Worm (Caenorhabditis elegans) whole organism, mixed stage, embryonic: ENCODE data around the gene nstp-3.

Experiments
- ceh-83 ChIP-seq: fragments of 200-800 bp; sonication (Bioruptor generic); optimal IDR thresholded peaks from 2 replicates; lab custom pipeline; 2018; ENCODE audit warnings: mild to moderate bottlenecking, missing genetic modification characterization, missing compliant biosample characterization
- ces-1 ChIP-seq: fragments of 150-350 bp; optimal IDR thresholded peaks from 2 replicates; lab custom pipeline; 2014; ENCODE audit warnings: missing biosample characterization, missing genetic modification reagents, missing genetic modification characterization
- drap-1 ChIP-seq: fragments of 200-800 bp; sonication (Bioruptor generic); optimal IDR thresholded peaks from 3 replicates; lab custom pipeline; 2018; ENCODE audit warnings: mild to moderate bottlenecking, missing genetic modification characterization, missing compliant biosample characterization
- elt-3 ChIP-seq: fragments of 150-350 bp; optimal IDR thresholded peaks from 2 replicates; lab custom pipeline; 2014; ENCODE audit warnings: missing biosample characterization, missing genetic modification characterization
- ham-2 ChIP-seq: fragments of 200-800 bp; sonication (Bioruptor generic); optimal IDR thresholded peaks from 2 replicates; lab custom pipeline; 2018; ENCODE audit warnings: mild to moderate bottlenecking, missing genetic modification characterization, missing compliant biosample characterization
- lin-32 ChIP-seq: fragments of 200-800 bp; sonication (Bioruptor generic); optimal IDR thresholded peaks from 2 replicates; lab custom pipeline; 2018; ENCODE audit warnings: mild to moderate bottlenecking, missing genetic modification characterization, missing compliant biosample characterization
- mab-5 ChIP-seq: fragments of 150-350 bp; optimal IDR thresholded peaks from 2 replicates; lab custom pipeline; 2014; ENCODE audit warnings: missing biosample characterization, missing genetic modification characterization
- snpc-4 ChIP-seq: fragments of 150-350 bp; optimal IDR thresholded peaks from 2 replicates; lab custom pipeline; 2014; ENCODE audit warnings: missing biosample characterization, missing genetic modification characterization
- sptf-1 ChIP-seq: sonication (generic microtip); optimal IDR thresholded peaks from 2 replicates; lab custom pipeline; 2017; ENCODE audit warnings: mild to moderate bottlenecking, missing genetic modification characterization, moderate library complexity, missing compliant biosample characterization
- unc-120 ChIP-seq: sonication (generic microtip); optimal IDR thresholded peaks from 2 replicates; lab custom pipeline; 2017; ENCODE audit warnings: missing genetic modification characterization, missing compliant biosample characterization; ENCODE audit not compliant: poor library complexity, severe bottlenecking
- unc-62 ChIP-seq: fragments of 150-350 bp; optimal IDR thresholded peaks from 2 replicates; lab custom pipeline; 2014; ENCODE audit warnings: missing biosample characterization, missing genetic modification reagents, missing genetic modification characterization
- zip-8 ChIP-seq: fragments of 150-350 bp; optimal IDR thresholded peaks from 2 replicates; lab custom pipeline; 2014; ENCODE audit warnings: missing biosample characterization, missing genetic modification characterization

- TF ChIP-seq lin-32 (no peak), ceh-83 (no peak), zip-8 (tag; lab: Kevin White, UChicago) (no peak), sptf-1 (no peak), snpc-4 (tag; lab: Kevin White, UChicago) (no peak), elt-3 (tag; lab: Kevin White, UChicago) (no peak), unc-120 (tag; lab: Kevin White, UChicago) (no peak), ces-1 (GFP tag; lab: Kevin White, UChicago) (no peak), ham-2 (no peak), drap-1 (GFP tag; lab: Kevin White, UChicago) (no peak), mab-5 (tag; lab: Kevin White, UChicago) (no peak), unc-62 (GFP tag; lab: Kevin White, UChicago) (no peak)
These were observed 50.5 kb downstream of the nstp-3 start, which contains the start of gene acds-10 for ce11 chrV:5747519-5747918.
